Fruit fly (Drosophila melanogaster) whole organism, embryonic: ENCODE measurements around the gene Patj.

ENCODE experiments used
- Abd-B ChIP-seq: fragments of 200-800 bp; sonication (Bioruptor generic); optimal IDR thresholded peaks from 2 replicates; lab custom pipeline; 2018; ENCODE audit warnings: missing biosample characterization, mild to moderate bottlenecking, missing genetic modification characterization, moderate library complexity
- B-H2 ChIP-seq: fragments of 200-800 bp; sonication (Bioruptor generic); optimal IDR thresholded peaks from 2 replicates; lab custom pipeline; 2018; ENCODE audit warnings: missing biosample characterization, mild to moderate bottlenecking, missing genetic modification characterization
- CG10321 ChIP-seq: fragments of 200-800 bp; sonication (Bioruptor generic); IDR thresholded peaks from 2 replicates; pipeline ENCODE4 v1.3.6; 2022; ENCODE audit warnings: missing biosample characterization, missing genetic modification characterization
- CG11398 ChIP-seq: fragments of 200-800 bp; sonication (Bioruptor generic); optimal IDR thresholded peaks from 2 replicates; lab custom pipeline; 2016; ENCODE audit warnings: missing biosample characterization, missing genetic modification characterization
- CG11456 ChIP-seq: fragments of 200-800 bp; sonication (Bioruptor generic); IDR thresholded peaks from 3 replicates; pipeline ENCODE4 v1.3.6; 2022; ENCODE audit warnings: missing biosample characterization, missing genetic modification characterization
- CG12071 ChIP-seq: fragments of 200-800 bp; sonication (Bioruptor generic); optimal IDR thresholded peaks from 3 replicates; lab custom pipeline; 2018; ENCODE audit warnings: missing biosample characterization, mild to moderate bottlenecking, missing genetic modification characterization
- CG1602 ChIP-seq: fragments of 200-800 bp; sonication (Bioruptor generic); optimal IDR thresholded peaks from 3 replicates; lab custom pipeline; 2016; ENCODE audit warnings: missing biosample characterization, missing genetic modification characterization
- CG16813 ChIP-seq: fragments of 200-800 bp; sonication (Bioruptor generic); IDR thresholded peaks from 3 replicates; pipeline ENCODE4 v1.3.6; 2022; ENCODE audit warnings: missing biosample characterization, missing genetic modification characterization; ENCODE audit not compliant: partially characterized antibody
- CG17912 ChIP-seq: fragments of 200-800 bp; sonication (Bioruptor generic); optimal IDR thresholded peaks from 2 replicates; lab custom pipeline; 2018; ENCODE audit warnings: missing biosample characterization, mild to moderate bottlenecking, missing genetic modification characterization
- CG2875 ChIP-seq: fragments of 200-800 bp; sonication (Bioruptor generic); optimal IDR thresholded peaks from 2 replicates; lab custom pipeline; 2017; ENCODE audit warnings: missing biosample characterization, mild to moderate bottlenecking, missing genetic modification characterization, missing genetic modification reagents
- CG3407 ChIP-seq: fragments of 200-800 bp; sonication (Bioruptor generic); optimal IDR thresholded peaks from 2 replicates; lab custom pipeline; 2018; ENCODE audit warnings: missing biosample characterization, mild to moderate bottlenecking, missing genetic modification characterization
- CG34376 ChIP-seq: fragments of 200-800 bp; sonication (Bioruptor generic); optimal IDR thresholded peaks from 2 replicates; lab custom pipeline; 2018; ENCODE audit warnings: missing biosample characterization, mild to moderate bottlenecking, missing genetic modification characterization
- CG34422 ChIP-seq: fragments of 200-800 bp; sonication (Bioruptor generic); IDR thresholded peaks from 3 replicates; pipeline ENCODE4 v1.3.6; 2022; ENCODE audit warnings: missing biosample characterization, missing genetic modification characterization
- CG4404 ChIP-seq: fragments of 200-800 bp; sonication (Bioruptor generic); IDR thresholded peaks from 2 replicates; pipeline ENCODE4 v1.3.6; 2022; ENCODE audit warnings: missing biosample characterization, missing genetic modification characterization
- CG7357 ChIP-seq: fragments of 200-800 bp; sonication (Bioruptor generic); IDR thresholded peaks from 3 replicates; pipeline ENCODE4 v1.3.6; 2022; ENCODE audit warnings: missing biosample characterization, missing genetic modification characterization
- CG9727 ChIP-seq: fragments of 200-800 bp; sonication (Bioruptor generic); optimal IDR thresholded peaks from 3 replicates; lab custom pipeline; 2017; ENCODE audit warnings: missing biosample characterization, mild to moderate bottlenecking, missing genetic modification characterization
- Chrac-16 ChIP-seq: fragments of 200-800 bp; sonication (Bioruptor generic); optimal IDR thresholded peaks from 3 replicates; lab custom pipeline; 2016; ENCODE audit warnings: missing biosample characterization, missing genetic modification characterization
- Eip74EF ChIP-seq, 2 experiments: fragments of 200-800 bp in 1 of 2; fragments of >200 bp in 1 of 2; sonication (Bioruptor generic) in 1 of 2; optimal IDR thresholded peaks; 2 replicates each; lab custom pipeline; 2017 to 2019; ENCODE audit warnings: missing biosample characterization in 2 of 2, missing genetic modification characterization in 2 of 2, mild to moderate bottlenecking in 1 of 2, moderate library complexity in 1 of 2
- Ets65A ChIP-seq: fragments of 200-800 bp; sonication (Bioruptor generic); peaks from one replicate; lab custom pipeline; 2016; ENCODE audit warnings: missing biosample characterization, missing genetic modification characterization
- Ets97D ChIP-seq: fragments of 200-800 bp; sonication (Bioruptor generic); optimal IDR thresholded peaks from 3 replicates; lab custom pipeline; 2016; ENCODE audit warnings: missing biosample characterization, missing genetic modification characterization
- Hr3 ChIP-seq: fragments of 200-800 bp; sonication (Bioruptor generic); optimal IDR thresholded peaks from 3 replicates; lab custom pipeline; 2016; ENCODE audit warnings: missing biosample characterization, missing genetic modification characterization
- Med ChIP-seq: fragments of 200-800 bp; sonication (Bioruptor generic); peaks from one replicate; lab custom pipeline; 2016; ENCODE audit warnings: missing biosample characterization, missing genetic modification characterization, mild to moderate bottlenecking, inconsistent platforms, moderate library complexity
- Meics ChIP-seq: fragments of 200-800 bp; sonication (Bioruptor generic); optimal IDR thresholded peaks from 2 replicates; lab custom pipeline; 2017; ENCODE audit warnings: missing biosample characterization, mild to moderate bottlenecking, missing genetic modification characterization
- Oli ChIP-seq: fragments of 200-800 bp; sonication (Bioruptor generic); optimal IDR thresholded peaks from 2 replicates; lab custom pipeline; 2018; ENCODE audit warnings: missing biosample characterization, mild to moderate bottlenecking, missing genetic modification characterization, moderate library complexity
- Sry-β ChIP-seq: fragments of 200-800 bp; sonication (Bioruptor generic); optimal IDR thresholded peaks from 2 replicates; lab custom pipeline; 2018; ENCODE audit warnings: missing biosample characterization, mild to moderate bottlenecking, missing genetic modification characterization, moderate library complexity
- Usf ChIP-seq: fragments of 200-800 bp; sonication (Bioruptor generic); optimal IDR thresholded peaks from 2 replicates; lab custom pipeline; 2017; ENCODE audit warnings: missing genotype, missing biosample characterization, missing genetic modification characterization
- ac ChIP-seq: fragments of 200-800 bp; sonication (Bioruptor generic); optimal IDR thresholded peaks from 3 replicates; lab custom pipeline; 2017; ENCODE audit warnings: missing biosample characterization, mild to moderate bottlenecking, missing genetic modification characterization
- az2 ChIP-seq: fragments of 200-800 bp; sonication (Bioruptor generic); optimal IDR thresholded peaks from 3 replicates; lab custom pipeline; 2016; ENCODE audit warnings: missing biosample characterization, missing genetic modification characterization
- br ChIP-seq: fragments of >200 bp; optimal IDR thresholded peaks from 2 replicates; lab custom pipeline; 2017
- cg ChIP-seq: fragments of 200-800 bp; sonication (Bioruptor generic); optimal IDR thresholded peaks from 3 replicates; lab custom pipeline; 2019; ENCODE audit warnings: missing biosample characterization, mild to moderate bottlenecking, missing genetic modification characterization, moderate library complexity
- dan ChIP-seq: fragments of 200-800 bp; sonication (Bioruptor generic); IDR thresholded peaks from 2 replicates; pipeline ENCODE4 v1.3.6; 2022; ENCODE audit warnings: missing biosample characterization, missing genetic modification characterization
- danr ChIP-seq: fragments of 200-800 bp; sonication (Bioruptor generic); IDR thresholded peaks from 2 replicates; pipeline ENCODE4 v1.3.6; 2022; ENCODE audit warnings: missing biosample characterization, missing genetic modification characterization
- dm ChIP-seq: fragments of 200-800 bp; sonication (Bioruptor generic); optimal IDR thresholded peaks from 3 replicates; lab custom pipeline; 2016; ENCODE audit warnings: missing biosample characterization, missing genetic modification characterization
- dmrt11E ChIP-seq: fragments of 200-800 bp; sonication (Bioruptor generic); optimal IDR thresholded peaks from 3 replicates; lab custom pipeline; 2018; ENCODE audit warnings: missing biosample characterization, mild to moderate bottlenecking, missing genetic modification characterization, moderate library complexity
- dysf ChIP-seq: fragments of 200-800 bp; sonication (Bioruptor generic); IDR thresholded peaks from 3 replicates; pipeline ENCODE4 v1.3.6; 2022; ENCODE audit warnings: missing biosample characterization, missing genetic modification characterization
- ewg ChIP-seq: fragments of 200-800 bp; sonication (Bioruptor generic); optimal IDR thresholded peaks from 3 replicates; lab custom pipeline; 2017; ENCODE audit warnings: mild to moderate bottlenecking, missing biosample characterization, missing genetic modification reagents, missing genetic modification characterization
- exex ChIP-seq: fragments of 200-800 bp; sonication (Bioruptor generic); optimal IDR thresholded peaks from 4 replicates; lab custom pipeline; 2018; ENCODE audit warnings: missing biosample characterization, mild to moderate bottlenecking, missing genetic modification characterization, moderate library complexity
- ftz-f1 ChIP-seq: fragments of 200-800 bp; sonication (Bioruptor generic); optimal IDR thresholded peaks from 2 replicates; lab custom pipeline; 2016; ENCODE audit warnings: missing biosample characterization, missing genetic modification characterization
- gro ChIP-seq: fragments of 200-800 bp; sonication (Bioruptor generic); optimal IDR thresholded peaks from 2 replicates; lab custom pipeline; 2016; ENCODE audit warnings: missing biosample characterization, missing genetic modification characterization
- gt ChIP-seq: fragments of 200-800 bp; sonication (Bioruptor generic); IDR thresholded peaks from 2 replicates; pipeline ENCODE4 v1.3.6; 2022; ENCODE audit warnings: missing biosample characterization, missing genetic modification characterization
- her ChIP-seq: fragments of 200-800 bp; sonication (Bioruptor generic); optimal IDR thresholded peaks from 2 replicates; lab custom pipeline; 2016; ENCODE audit warnings: missing biosample characterization, missing genetic modification characterization
- oc ChIP-seq: fragments of 200-800 bp; sonication (Bioruptor generic); optimal IDR thresholded peaks from 2 replicates; lab custom pipeline; 2018; ENCODE audit warnings: missing biosample characterization, mild to moderate bottlenecking, missing genetic modification characterization, moderate library complexity
- otp ChIP-seq: fragments of 200-800 bp; sonication (Bioruptor generic); IDR thresholded peaks from 3 replicates; pipeline ENCODE4, ENCODE4 v1.3.6; 2022; ENCODE audit warnings: missing biosample characterization, missing genetic modification characterization
- repo ChIP-seq: fragments of 200-800 bp; sonication (Bioruptor generic); optimal IDR thresholded peaks from 2 replicates; lab custom pipeline; 2016; ENCODE audit warnings: missing biosample characterization, missing genetic modification characterization
- sens ChIP-seq: fragments of 200-800 bp; sonication (Bioruptor generic); peaks from one replicate; lab custom pipeline; 2016; ENCODE audit warnings: missing biosample characterization, missing genetic modification characterization
- unc-4 ChIP-seq: fragments of 200-800 bp; sonication (Bioruptor generic); IDR thresholded peaks from 2 replicates; pipeline ENCODE4 v1.3.6; 2022; ENCODE audit warnings: missing biosample characterization, missing genetic modification characterization; ENCODE audit not compliant: partially characterized antibody
- z ChIP-seq: fragments of 200-800 bp; sonication (Bioruptor generic); IDR thresholded peaks from 3 replicates; pipeline ENCODE4 v1.3.6; 2022; ENCODE audit warnings: missing biosample characterization, missing genetic modification characterization
- zfh1 ChIP-seq: fragments of 200-800 bp; sonication (Bioruptor generic); IDR thresholded peaks from 3 replicates; pipeline ENCODE4 v1.3.6; 2022; ENCODE audit warnings: missing biosample characterization, missing genetic modification characterization
- zfh2 ChIP-seq: fragments of 200-800 bp; sonication (Bioruptor generic); optimal IDR thresholded peaks from 2 replicates; lab custom pipeline; 2016; ENCODE audit warnings: missing biosample characterization, missing genetic modification characterization

Gene Patj

DNA sequence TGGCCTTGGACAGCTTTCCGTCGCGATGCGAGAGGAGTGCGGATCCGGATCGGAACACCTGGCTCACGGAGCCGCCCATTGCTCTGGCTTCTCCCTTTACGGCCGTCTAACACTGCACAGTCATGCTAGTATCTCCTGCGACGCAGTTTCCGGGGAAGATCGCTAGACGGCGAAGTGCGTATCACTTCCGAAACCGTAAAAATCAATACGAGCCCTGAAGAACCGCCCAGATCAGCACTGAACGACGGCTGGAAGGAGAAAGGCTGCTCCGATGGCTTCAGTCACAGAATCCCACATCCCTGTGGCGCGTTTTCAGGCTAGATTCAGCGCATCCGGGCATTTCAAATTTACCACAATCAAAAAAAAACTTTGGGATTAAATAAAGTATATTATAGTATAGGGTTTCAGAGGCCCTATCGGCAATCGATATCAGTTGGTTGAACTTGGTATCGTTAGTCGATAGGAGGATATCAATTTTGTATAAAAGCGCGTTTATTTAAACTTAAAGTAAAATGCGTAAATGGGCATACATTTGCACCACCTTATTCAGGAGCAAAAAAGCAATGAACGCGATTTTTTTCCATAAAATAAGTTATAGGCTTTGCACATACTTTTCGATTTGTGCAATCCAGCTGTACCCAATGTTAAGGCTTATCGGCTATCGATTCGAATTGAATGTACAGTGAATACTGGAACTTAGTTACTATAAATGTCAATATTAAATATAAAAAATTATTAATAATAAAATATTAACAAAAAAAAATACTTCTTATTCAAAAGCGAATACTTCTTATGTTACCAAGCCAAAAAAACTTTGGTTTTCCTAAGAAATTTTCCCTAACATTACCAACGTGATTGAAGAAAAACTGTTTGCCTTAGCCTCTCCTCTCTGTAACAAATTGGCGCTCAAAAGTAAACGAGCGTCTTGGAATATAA lies 23.6 kb upstream of the Patj start, which contains the start of the genes CG13933 and PolD2 (continued):
- no peak for TF ChIP-seq gro (GFP tag; lab: Kevin White, UChicago)
- peak; percentile 58 for TF ChIP-seq dm (GFP tag; lab: Kevin White, UChicago)
- peak; percentile 98 for TF ChIP-seq Abd-B (GFP tag; lab: Kevin White, UChicago)
- TF ChIP-seq Hr3: peak; percentile 99
- peak; percentile 65 for TF ChIP-seq zfh2
- peak; percentile 85 for TF ChIP-seq CG11456
- TF ChIP-seq danr (GFP tag; lab: Robert Waterston, UW): peak; percentile 46; the same call in 1 of the 2 replicates
- TF ChIP-seq unc-4: peak; percentile 64
- TF ChIP-seq CG7357 (GFP tag; lab: Robert Waterston, UW): peak; percentile 88
- TF ChIP-seq zfh1 (GFP tag; lab: Robert Waterston, UW): peak; percentile 97
- TF ChIP-seq CG3407 (GFP tag; lab: Kevin White, UChicago): peak; percentile 90
- peak; percentile 87 for TF ChIP-seq dysf (GFP tag; lab: Robert Waterston, UW)
- TF ChIP-seq CG34422 (GFP tag; lab: Robert Waterston, UW): peak; percentile 99
- TF ChIP-seq sens (GFP tag; lab: Kevin White, UChicago): peak; percentile 94
- TF ChIP-seq CG2875 (GFP tag; lab: Kevin White, UChicago): peak; percentile 90
- TF ChIP-seq ac (GFP tag; lab: Kevin White, UChicago): peak; percentile 95
- TF ChIP-seq az2 (GFP tag; lab: Kevin White, UChicago): peak; percentile 98
- peak; percentile 94 for TF ChIP-seq dan (GFP tag; lab: Robert Waterston, UW)
- no peak for TF ChIP-seq br (lab: Kevin White, UChicago)
- no peak for TF ChIP-seq CG34376 (GFP tag; lab: Kevin White, UChicago)
- no peak for TF ChIP-seq repo
- TF ChIP-seq cg: no peak
- TF ChIP-seq Eip74EF (GFP tag; optimal IDR thresholded peaks at IDR 0.05; lab: Kevin White, UChicago): peak in 1 of 2 experiments; percentile 97
- peak; percentile 98 for TF ChIP-seq otp
- TF ChIP-seq CG12071 (GFP tag; lab: Kevin White, UChicago): no peak
- TF ChIP-seq Usf (GFP tag; lab: Kevin White, UChicago): peak; percentile 94
- peak; percentile 97 for TF ChIP-seq Ets65A (GFP tag; lab: Kevin White, UChicago)
- peak; percentile 96 for TF ChIP-seq Med (GFP tag; lab: Kevin White, UChicago)
- TF ChIP-seq CG17912 (GFP tag; lab: Kevin White, UChicago): peak; percentile 85
- peak; percentile 69 for TF ChIP-seq her (GFP tag; lab: Kevin White, UChicago)
- peak; percentile 64 for TF ChIP-seq exex
- TF ChIP-seq ftz-f1 (GFP tag; lab: Kevin White, UChicago): no peak
- peak; percentile 99 for TF ChIP-seq oc (tag; lab: Kevin White, UChicago)
- peak; percentile 97 for TF ChIP-seq Chrac-16 (GFP tag; lab: Kevin White, UChicago)
- no peak for TF ChIP-seq z (GFP tag; lab: Robert Waterston, UW)
- peak; percentile 54 for TF ChIP-seq Ets97D (GFP tag; lab: Kevin White, UChicago)
- TF ChIP-seq Meics: peak; percentile 88
- TF ChIP-seq CG11398 (GFP tag; lab: Kevin White, UChicago): peak; percentile 79
- TF ChIP-seq Sry-β (GFP tag; lab: Kevin White, UChicago): peak; percentile 18
- peak; percentile 98 for TF ChIP-seq CG9727 (GFP tag; lab: Kevin White, UChicago)
- peak; percentile 93 for TF ChIP-seq ewg
- peak; percentile 78 for TF ChIP-seq CG16813 (GFP tag; lab: Robert Waterston, UW)
- peak; percentile 87 for TF ChIP-seq gt (GFP tag; lab: Robert Waterston, UW)
- TF ChIP-seq CG10321 (GFP tag; lab: Robert Waterston, UW): peak; percentile 85
- TF ChIP-seq CG4404 (GFP tag; lab: Robert Waterston, UW): peak; percentile 92
- TF ChIP-seq dmrt11E (tag; lab: Kevin White, UChicago): peak; percentile 99
- no peak for TF ChIP-seq B-H2 (GFP tag; lab: Kevin White, UChicago)
- peak; percentile 98 for TF ChIP-seq CG1602
- peak; percentile 99 for TF ChIP-seq Oli
